Fruit fly (Drosophila melanogaster): ENCODE results near the gene CG32061.

dm6 chr3L:10481112-10481511 lies 17.5 kb downstream of the CG32061 start, which contains the start of gene Rbfox1:
- TF ChIP-seq Myc (optimal IDR thresholded peaks at IDR 0.05) (no peak), Sin3A (optimal IDR thresholded peaks at IDR 0.05) (no peak), psq (optimal IDR thresholded peaks at IDR 0.05) (no peak)

All from Kc167 (cell line).